Worm (Caenorhabditis elegans) whole organism, L3 larva: ENCODE results near the gene F01G10.6.

Experiments
- ZK546.5 ChIP-seq: sonication (generic microtip); optimal IDR thresholded peaks from 2 replicates; lab custom pipeline; 2017; ENCODE audit warnings: missing biosample characterization, missing genetic modification characterization
- ama-1 ChIP-seq: fragments of 150-350 bp; optimal IDR thresholded peaks from 2 replicates; lab custom pipeline; 2018
- elt-3 ChIP-seq, 3 experiments: fragments of 150-350 bp in 1 of 3; sonication (generic microtip) in 2 of 3; optimal IDR thresholded peaks; 2 replicates in 2 of 3; 4 replicates in 1 of 3; lab custom pipeline; 2014 to 2017; ENCODE audit warnings: missing biosample characterization in 3 of 3, missing genetic modification characterization in 3 of 3
- nhr-237 ChIP-seq: fragments of 150-350 bp; optimal IDR thresholded peaks from 2 replicates; lab custom pipeline; 2014; ENCODE audit warnings: missing biosample characterization, missing genetic modification characterization
- nhr-25 ChIP-seq: sonication (generic microtip); optimal IDR thresholded peaks from 2 replicates; lab custom pipeline; 2017; ENCODE audit warnings: missing biosample characterization, missing genetic modification characterization

DNA sequence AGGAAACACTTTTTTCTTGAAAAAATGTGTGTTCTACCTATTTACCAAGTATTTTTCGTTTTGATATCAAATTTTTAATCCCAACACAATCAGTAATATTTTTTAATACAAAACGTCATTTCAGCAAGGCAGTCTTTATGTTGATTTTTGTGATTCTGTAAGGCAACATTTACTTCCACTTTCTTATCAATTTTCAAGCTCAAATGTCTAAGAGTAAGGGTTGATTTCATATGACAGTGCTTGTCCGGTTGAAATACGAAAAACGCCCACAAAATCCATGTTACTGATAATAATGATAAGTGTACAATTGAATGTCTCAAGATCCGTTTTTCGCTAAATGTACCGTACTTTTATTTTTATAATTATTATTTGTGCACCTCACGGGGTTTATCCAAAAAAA is 8.7 kb upstream of the F01G10.6 start:
- TF ChIP-seq nhr-25 (tag; lab: Kevin White, UChicago) (no peak), ZK546.5 (no peak), nhr-237 (tag; lab: Kevin White, UChicago) (no peak), ama-1 (lab: Kevin White, UChicago) (no peak), elt-3 (tag; optimal IDR thresholded peaks at IDR 0.05; lab: Kevin White, UChicago) (no peak)
